Fruit fly (Drosophila melanogaster) whole organism, embryonic: Measurements from ENCODE around the gene Bace.

Source experiments
- CG7556 ChIP-seq: fragments of 200-800 bp; sonication (Bioruptor generic); optimal IDR thresholded peaks from 2 replicates; lab custom pipeline; 2017; ENCODE audit warnings: missing biosample characterization, mild to moderate bottlenecking, missing genetic modification characterization
- chinmo ChIP-seq: fragments of 200-800 bp; sonication (Bioruptor generic); IDR thresholded peaks from 4 replicates; pipeline ENCODE4 v1.3.6; 2022; ENCODE audit warnings: missing biosample characterization, missing genetic modification characterization; ENCODE audit not compliant: partially characterized antibody

- TF ChIP-seq chinmo (GFP tag; lab: Robert Waterston, UW) (no peak), CG7556 (no peak)
Observed at dm6 chr2L:8480825-8481224, 15.3 kb downstream of the Bace start.
